Worm (Caenorhabditis elegans) whole organism, L1 larva: ENCODE data around the gene cnc-11.

Experiments
- C16A3.4 ChIP-seq: fragments of 150-350 bp; optimal IDR thresholded peaks from 2 replicates; lab custom pipeline; 2014; ENCODE audit warnings: missing biosample characterization, missing genetic modification characterization
- C34B4.2 ChIP-seq: sonication (generic microtip); optimal IDR thresholded peaks from 2 replicates; lab custom pipeline; 2017; ENCODE audit warnings: mild to moderate bottlenecking, missing genetic modification characterization, missing compliant biosample characterization
- F16B12.6 ChIP-seq: fragments of 150-350 bp; optimal IDR thresholded peaks from 2 replicates; lab custom pipeline; 2014; ENCODE audit warnings: missing biosample characterization, missing genetic modification characterization
- Y116A8C.19 ChIP-seq: sonication (generic microtip); optimal IDR thresholded peaks from 2 replicates; lab custom pipeline; 2016; ENCODE audit warnings: missing compliant biosample characterization, missing genetic modification characterization, borderline replicate concordance
- alr-1 ChIP-seq: fragments of 200-800 bp; sonication (Bioruptor generic); optimal IDR thresholded peaks from 2 replicates; lab custom pipeline; 2018; ENCODE audit warnings: borderline replicate concordance, mild to moderate bottlenecking, missing genetic modification characterization, missing compliant biosample characterization
- aly-2 ChIP-seq: fragments of 150-350 bp; optimal IDR thresholded peaks from 2 replicates; lab custom pipeline; 2014; ENCODE audit warnings: missing biosample characterization, missing genetic modification characterization
- ama-1 ChIP-seq: fragments of 150-350 bp; optimal IDR thresholded peaks from 2 replicates; lab custom pipeline; 2014
- blmp-1 ChIP-seq: fragments of 150-350 bp; optimal IDR thresholded peaks from 2 replicates; lab custom pipeline; 2014; ENCODE audit warnings: missing biosample characterization, missing genetic modification characterization
- ceh-8 ChIP-seq: fragments of 200-800 bp; sonication (Bioruptor generic); optimal IDR thresholded peaks from 2 replicates; lab custom pipeline; 2018; ENCODE audit warnings: mild to moderate bottlenecking, missing genetic modification characterization, moderate library complexity, missing compliant biosample characterization
- ceh-82 ChIP-seq, 3 experiments: fragments of 150-350 bp in 1 of 3; sonication (generic microtip) in 2 of 3; optimal IDR thresholded peaks; 2 replicates each; lab custom pipeline; 2014 to 2017; ENCODE audit warnings: missing biosample characterization in 3 of 3, missing genetic modification characterization in 3 of 3
- ceh-88 ChIP-seq: fragments of 200-800 bp; sonication (Bioruptor generic); IDR thresholded peaks from 2 replicates; pipeline ENCODE4 v1.3.6; 2022; ENCODE audit warnings: missing genetic modification characterization, missing compliant biosample characterization
- dsc-1 ChIP-seq: sonication (generic microtip); optimal IDR thresholded peaks from 2 replicates; lab custom pipeline; 2016; ENCODE audit warnings: mild to moderate bottlenecking, missing genetic modification characterization, missing compliant biosample characterization
- efl-1 ChIP-seq, 4 experiments: fragments of 150-350 bp; optimal IDR thresholded peaks in 3 of 4; peaks in 1 of 4; 1 replicate in 1 of 4; 2 replicates in 3 of 4; lab custom pipeline; 2014; ENCODE audit warnings: missing biosample characterization in 2 of 4, missing genetic modification characterization in 2 of 4, missing genetic modification reagents in 2 of 4
- egl-13 ChIP-seq: sonication (generic microtip); optimal IDR thresholded peaks from 2 replicates; lab custom pipeline; 2016; ENCODE audit warnings: missing genotype, missing genetic modification reagents, missing genetic modification characterization, missing compliant biosample characterization
- elt-2 ChIP-seq: sonication (generic microtip); optimal IDR thresholded peaks from 2 replicates; lab custom pipeline; 2016; ENCODE audit warnings: missing genetic modification characterization, mild to moderate bottlenecking, inconsistent platforms, missing compliant biosample characterization, missing genetic modification reagents
- fkh-10 ChIP-seq: sonication (generic microtip); optimal IDR thresholded peaks from 2 replicates; lab custom pipeline; 2017; ENCODE audit warnings: missing biosample characterization, missing genetic modification reagents, missing genetic modification characterization
- fkh-8 ChIP-seq: sonication (generic microtip); optimal IDR thresholded peaks from 2 replicates; lab custom pipeline; 2016; ENCODE audit warnings: mild to moderate bottlenecking, missing genetic modification characterization, missing compliant biosample characterization
- fos-1 ChIP-seq: fragments of 150-350 bp; optimal IDR thresholded peaks from 2 replicates; lab custom pipeline; 2014; ENCODE audit warnings: missing biosample characterization, missing genetic modification characterization
- hlh-4 ChIP-seq: sonication (generic microtip); optimal IDR thresholded peaks from 2 replicates; lab custom pipeline; 2016; ENCODE audit warnings: mild to moderate bottlenecking, missing genetic modification characterization, missing compliant biosample characterization
- irx-1 ChIP-seq: sonication (generic microtip); optimal IDR thresholded peaks from 2 replicates; lab custom pipeline; 2016; ENCODE audit warnings: missing genetic modification characterization, missing compliant biosample characterization
- isw-1 ChIP-seq: fragments of 200-800 bp; sonication (Bioruptor generic); IDR thresholded peaks from 2 replicates; pipeline ENCODE4 v1.3.6; 2022; ENCODE audit warnings: missing genetic modification characterization, missing compliant biosample characterization
- jun-1 ChIP-seq: fragments of 150-350 bp; optimal IDR thresholded peaks from 2 replicates; lab custom pipeline; 2014; ENCODE audit warnings: missing biosample characterization, missing genetic modification reagents, missing genetic modification characterization
- lin-14 ChIP-seq: fragments of 200-800 bp; sonication (Bioruptor generic); optimal IDR thresholded peaks from 2 replicates; lab custom pipeline; 2018; ENCODE audit warnings: mild to moderate bottlenecking, missing genetic modification characterization, moderate library complexity, missing compliant biosample characterization
- lin-15B ChIP-seq: fragments of 150-350 bp; sonication (generic microtip); optimal IDR thresholded peaks from 3 replicates; lab custom pipeline; 2014; ENCODE audit warnings: missing biosample characterization, missing genetic modification characterization
- lin-35 ChIP-seq, 2 experiments: fragments of 150-350 bp; optimal IDR thresholded peaks; 2 replicates each; lab custom pipeline; 2014; ENCODE audit warnings: missing biosample characterization in 2 of 2, missing genetic modification characterization in 2 of 2, missing genetic modification reagents in 2 of 2
- mep-1 ChIP-seq: fragments of 150-350 bp; optimal IDR thresholded peaks from 2 replicates; lab custom pipeline; 2014; ENCODE audit warnings: missing biosample characterization, missing genetic modification characterization
- nhr-20 ChIP-seq: sonication (generic microtip); optimal IDR thresholded peaks from 2 replicates; lab custom pipeline; 2016; ENCODE audit warnings: mild to moderate bottlenecking, missing genetic modification characterization, missing compliant biosample characterization
- nhr-28 ChIP-seq: fragments of 150-350 bp; optimal IDR thresholded peaks from 2 replicates; lab custom pipeline; 2014; ENCODE audit warnings: missing biosample characterization, missing genetic modification characterization
- nhr-47 ChIP-seq: sonication (generic microtip); optimal IDR thresholded peaks from 2 replicates; lab custom pipeline; 2016; ENCODE audit warnings: mild to moderate bottlenecking, missing genetic modification characterization, moderate library complexity, missing compliant biosample characterization
- nhr-77 ChIP-seq: fragments of 150-350 bp; optimal IDR thresholded peaks from 2 replicates; lab custom pipeline; 2014; ENCODE audit warnings: missing biosample characterization, missing genetic modification characterization
- nhr-84 ChIP-seq: sonication (generic microtip); optimal IDR thresholded peaks from 2 replicates; lab custom pipeline; 2017; ENCODE audit warnings: missing biosample characterization, missing genetic modification characterization
- nhr-85 ChIP-seq: sonication (generic microtip); peaks from one replicate; lab custom pipeline; 2016; ENCODE audit warnings: missing genetic modification characterization, inconsistent platforms, missing compliant biosample characterization
- nhr-90 ChIP-seq: sonication (generic microtip); optimal IDR thresholded peaks from 2 replicates; lab custom pipeline; 2016; ENCODE audit warnings: mild to moderate bottlenecking, missing genetic modification characterization, missing compliant biosample characterization; ENCODE audit not compliant: poor library complexity
- pqm-1 ChIP-seq: sonication (generic microtip); optimal IDR thresholded peaks from 3 replicates; lab custom pipeline; 2017; ENCODE audit warnings: missing biosample characterization, missing genetic modification characterization
- skn-1 ChIP-seq: fragments of 150-350 bp; optimal IDR thresholded peaks from 2 replicates; lab custom pipeline; 2014; ENCODE audit warnings: missing biosample characterization, missing genetic modification characterization
- snpc-4 ChIP-seq: fragments of 150-350 bp; optimal IDR thresholded peaks from 2 replicates; lab custom pipeline; 2014; ENCODE audit warnings: missing biosample characterization, missing genetic modification characterization
- snu-23 ChIP-seq: sonication (generic microtip); optimal IDR thresholded peaks from 2 replicates; lab custom pipeline; 2016; ENCODE audit warnings: missing genetic modification characterization, missing compliant biosample characterization
- sox-4 ChIP-seq: sonication (generic microtip); optimal IDR thresholded peaks from 2 replicates; lab custom pipeline; 2016; ENCODE audit warnings: missing genetic modification characterization, missing compliant biosample characterization
- sptf-1 ChIP-seq: fragments of 150-350 bp; optimal IDR thresholded peaks from 2 replicates; lab custom pipeline; 2014; ENCODE audit warnings: missing biosample characterization, missing genetic modification characterization
- tbx-2 ChIP-seq: sonication (generic microtip); optimal IDR thresholded peaks from 2 replicates; lab custom pipeline; 2016; ENCODE audit warnings: missing genetic modification characterization, missing compliant biosample characterization
- unc-62 ChIP-seq: fragments of 150-350 bp; optimal IDR thresholded peaks from 2 replicates; lab custom pipeline; 2014; ENCODE audit warnings: missing biosample characterization, missing genetic modification reagents, missing genetic modification characterization
- unc-86 ChIP-seq: sonication (generic microtip); optimal IDR thresholded peaks from 2 replicates; lab custom pipeline; 2016; ENCODE audit warnings: missing genetic modification characterization, missing compliant biosample characterization
- unc-98 ChIP-seq: fragments of 200-800 bp; sonication (Bioruptor generic); IDR thresholded peaks from 2 replicates; pipeline ENCODE4 v1.3.6; 2022; ENCODE audit warnings: missing genetic modification characterization, missing compliant biosample characterization
- zip-4 ChIP-seq: fragments of 200-800 bp; sonication (Bioruptor generic); optimal IDR thresholded peaks from 2 replicates; lab custom pipeline; 2018; ENCODE audit warnings: mild to moderate bottlenecking, missing genetic modification characterization, moderate library complexity, missing compliant biosample characterization
- ztf-11 ChIP-seq, 2 experiments: sonication (generic microtip); optimal IDR thresholded peaks; 2 replicates each; lab custom pipeline; 2016 to 2017; ENCODE audit warnings: missing genetic modification characterization in 2 of 2, missing biosample characterization in 1 of 2, missing compliant biosample characterization in 1 of 2

Gene cnc-11

DNA sequence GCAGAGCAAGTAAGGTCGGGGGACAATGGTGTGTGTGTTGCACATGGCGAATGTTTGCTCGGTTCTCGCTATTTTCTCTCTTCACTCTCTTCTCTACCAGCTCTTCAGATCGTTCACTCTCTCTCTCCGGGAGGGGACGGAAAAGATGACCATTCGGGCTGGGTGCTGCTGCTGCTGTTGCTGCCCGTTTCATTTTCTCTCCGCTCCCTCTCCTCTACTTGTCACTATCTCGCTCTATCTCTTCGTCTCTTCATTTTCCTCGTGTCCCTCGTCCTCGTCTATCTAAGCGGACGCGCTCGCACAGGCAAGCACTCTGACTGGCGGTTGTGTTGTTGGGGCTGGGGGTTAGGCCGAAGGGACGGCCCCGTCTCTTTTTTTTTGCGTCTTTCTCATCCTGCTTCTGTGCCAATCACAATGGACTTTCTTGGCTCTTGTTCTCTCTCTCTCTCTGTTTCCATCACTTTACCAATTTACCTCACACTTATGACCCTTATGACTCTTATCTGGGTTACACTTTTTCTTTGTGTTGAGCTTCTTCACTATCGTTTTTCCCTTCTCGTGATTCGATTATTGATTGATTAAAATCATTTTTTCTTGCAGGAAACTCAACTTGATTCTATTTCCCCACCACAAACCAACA is 32.5 kb downstream of the cnc-11 start, which contains the start of the genes F53E2.2 and unc-60 (continued):
- TF ChIP-seq C16A3.4 (tag; lab: Kevin White, UChicago): peak; percentile 35
- TF ChIP-seq snu-23 (GFP tag; lab: Kevin White, UChicago): peak; percentile 80
- TF ChIP-seq lin-14 (GFP tag; lab: Kevin White, UChicago): peak; percentile 98
- TF ChIP-seq nhr-47 (tag; lab: Kevin White, UChicago): peak; percentile 72
- TF ChIP-seq Y116A8C.19 (tag; lab: Kevin White, UChicago): no peak
- TF ChIP-seq unc-98 (GFP tag; lab: Robert Waterston, UW): no peak
- TF ChIP-seq isw-1 (GFP tag; lab: Robert Waterston, UW): peak; percentile 30; the same call in 1 of the 2 replicates
- TF ChIP-seq ceh-88 (GFP tag; lab: Robert Waterston, UW): no peak
- TF ChIP-seq tbx-2 (tag; lab: Kevin White, UChicago): peak; percentile 68
- TF ChIP-seq aly-2 (tag; lab: Kevin White, UChicago): no peak
- TF ChIP-seq C34B4.2: no peak
- peak; percentile 49 to 57 for TF ChIP-seq efl-1 (optimal IDR thresholded peaks at IDR 0.05; lab: Kevin White, UChicago)
- peak; percentile 40 to 93 for TF ChIP-seq efl-1 (GFP tag; optimal IDR thresholded peaks at IDR 0.05 in 1 of 2; lab: Kevin White, UChicago)
- TF ChIP-seq F16B12.6 (tag; lab: Kevin White, UChicago): no peak
- peak; percentile 45 for TF ChIP-seq fkh-8 (tag; lab: Kevin White, UChicago)
- peak; percentile 77 for TF ChIP-seq skn-1
- TF ChIP-seq irx-1 (tag; lab: Kevin White, UChicago): peak; percentile 29
- no peak for TF ChIP-seq unc-62 (GFP tag; lab: Kevin White, UChicago)
- TF ChIP-seq sptf-1: no peak
- peak; percentile 49 for TF ChIP-seq blmp-1 (tag; lab: Kevin White, UChicago)
- peak in 2 of 3 experiments; percentile 69 to 78 for TF ChIP-seq ceh-82 (tag; optimal IDR thresholded peaks at IDR 0.05; lab: Kevin White, UChicago)
- peak; percentile 59 for TF ChIP-seq mep-1 (tag; lab: Kevin White, UChicago)
- TF ChIP-seq nhr-90 (tag; lab: Kevin White, UChicago): peak; percentile 25
- no peak for TF ChIP-seq sox-4
- TF ChIP-seq elt-2 (tag; lab: Kevin White, UChicago): peak; percentile 5
- TF ChIP-seq egl-13 (tag; lab: Kevin White, UChicago): no peak
- TF ChIP-seq zip-4 (GFP tag; lab: Kevin White, UChicago): no peak
- peak; percentile 65 for TF ChIP-seq unc-86
- no peak for TF ChIP-seq lin-15B (tag; lab: Kevin White, UChicago)
- TF ChIP-seq hlh-4 (tag; lab: Kevin White, UChicago): no peak
- no peak for TF ChIP-seq nhr-84 (tag; lab: Kevin White, UChicago)
- no peak for TF ChIP-seq snpc-4 (tag; lab: Kevin White, UChicago)
- peak in 1 of 2 experiments; percentile 54 for TF ChIP-seq ztf-11 (tag; optimal IDR thresholded peaks at IDR 0.05; lab: Kevin White, UChicago)

DNA sequence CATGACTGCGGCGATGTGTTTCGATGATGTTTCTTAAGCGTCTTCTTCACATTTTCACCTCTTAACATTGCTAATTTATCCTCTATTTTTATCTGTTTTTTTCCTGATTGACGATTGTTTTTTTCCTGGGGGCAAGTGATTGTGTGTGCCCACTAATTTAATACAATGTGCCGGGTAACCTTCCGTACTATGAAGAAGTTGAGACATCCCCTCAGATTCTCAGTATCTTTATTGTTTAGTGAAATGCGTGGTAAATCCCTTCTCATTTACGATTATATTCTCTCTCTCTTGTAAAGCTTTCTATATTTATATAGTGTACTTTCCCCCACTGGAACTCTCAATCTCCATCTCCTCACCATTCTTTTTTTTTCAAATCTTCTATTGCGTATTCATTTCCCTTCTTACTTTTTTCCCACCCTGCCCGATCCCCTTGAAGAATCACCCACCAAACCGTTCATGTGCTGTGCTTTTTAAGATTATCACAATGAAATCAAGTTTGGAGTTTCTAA is 34.2 kb downstream of the cnc-11 start:
- TF ChIP-seq ama-1 (lab: Kevin White, UChicago): no peak
- TF ChIP-seq nhr-85 (tag; lab: Kevin White, UChicago): peak; percentile 29
- no peak for TF ChIP-seq fos-1 (tag; lab: Kevin White, UChicago)
- no peak for TF ChIP-seq pqm-1 (tag; lab: Kevin White, UChicago)

DNA sequence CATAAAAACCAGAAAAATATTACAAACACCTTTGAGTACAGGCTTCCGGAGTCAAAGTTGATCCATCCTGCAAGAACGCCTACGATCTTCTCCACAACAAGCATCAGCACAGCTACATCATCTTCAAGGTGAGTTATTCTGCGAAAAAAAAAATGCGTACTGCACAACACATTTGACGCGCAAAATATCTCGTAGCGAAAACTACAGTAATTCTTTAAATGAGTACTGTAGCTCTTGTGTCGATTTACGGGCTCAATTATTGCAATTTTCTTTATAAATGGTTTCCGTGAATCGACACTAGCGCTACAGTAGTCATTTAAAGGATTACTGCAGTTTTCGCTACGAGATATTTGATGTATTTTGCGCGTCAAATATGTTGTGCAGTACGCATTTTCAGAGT is 34.7 kb downstream of the cnc-11 start:
- no peak for TF ChIP-seq efl-1 (optimal IDR thresholded peaks at IDR 0.05; lab: Kevin White, UChicago)
- TF ChIP-seq efl-1 (GFP tag; optimal IDR thresholded peaks at IDR 0.05 in 1 of 2; lab: Kevin White, UChicago): peak in 1 of 2 experiments; percentile 87
- TF ChIP-seq C34B4.2: no peak
- TF ChIP-seq, all 84 proteins: peak for 1

DNA sequence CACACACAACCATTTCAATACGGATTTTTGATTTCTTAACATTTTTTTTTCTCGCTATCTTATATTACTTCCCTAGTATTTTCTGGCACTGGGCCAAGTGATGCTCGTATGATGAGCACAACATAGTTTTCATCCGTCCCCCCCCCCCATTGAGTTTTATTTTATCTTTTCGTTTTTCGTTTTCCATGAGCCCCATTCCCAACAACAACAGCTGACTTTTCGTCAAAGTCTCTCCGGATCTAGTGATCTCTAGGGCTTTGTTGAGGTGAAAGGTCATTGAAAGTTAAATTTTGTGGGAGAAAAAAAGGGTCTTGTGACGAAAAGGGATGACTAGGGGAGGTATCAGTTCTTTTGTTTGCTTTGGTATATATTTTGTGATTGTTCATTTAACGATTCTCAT is 38.7 kb downstream of the cnc-11 start:
- no peak for TF ChIP-seq elt-2 (tag; lab: Kevin White, UChicago)
- TF ChIP-seq lin-35 (GFP tag; optimal IDR thresholded peaks at IDR 0.05; lab: Kevin White, UChicago): no peak
- no peak for TF ChIP-seq nhr-77 (tag; lab: Kevin White, UChicago)
- no peak for TF ChIP-seq fkh-10 (GFP tag; lab: Kevin White, UChicago)
- TF ChIP-seq jun-1: no peak
- TF ChIP-seq hlh-4 (tag; lab: Kevin White, UChicago): no peak
- no peak for TF ChIP-seq C16A3.4 (tag; lab: Kevin White, UChicago)
- peak; percentile 97 for TF ChIP-seq lin-14 (GFP tag; lab: Kevin White, UChicago)
- peak; percentile 58 for TF ChIP-seq nhr-20 (tag; lab: Kevin White, UChicago)
- TF ChIP-seq blmp-1 (tag; lab: Kevin White, UChicago): no peak
- TF ChIP-seq unc-62 (GFP tag; lab: Kevin White, UChicago): no peak
- TF ChIP-seq mep-1 (tag; lab: Kevin White, UChicago): peak; percentile 5
- no peak for TF ChIP-seq dsc-1 (tag; lab: Kevin White, UChicago)
- no peak for TF ChIP-seq alr-1 (tag; lab: Kevin White, UChicago)
- peak; percentile 11 for TF ChIP-seq irx-1 (tag; lab: Kevin White, UChicago)
- no peak for TF ChIP-seq fkh-8 (tag; lab: Kevin White, UChicago)
- no peak for TF ChIP-seq nhr-28 (tag; lab: Kevin White, UChicago)
- no peak for TF ChIP-seq nhr-84 (tag; lab: Kevin White, UChicago)
- TF ChIP-seq ceh-8 (GFP tag; lab: Kevin White, UChicago): no peak
